Worm (Caenorhabditis elegans): ENCODE measurements around the gene F23A7.8.

The F23A7.8 gene

DNA sequence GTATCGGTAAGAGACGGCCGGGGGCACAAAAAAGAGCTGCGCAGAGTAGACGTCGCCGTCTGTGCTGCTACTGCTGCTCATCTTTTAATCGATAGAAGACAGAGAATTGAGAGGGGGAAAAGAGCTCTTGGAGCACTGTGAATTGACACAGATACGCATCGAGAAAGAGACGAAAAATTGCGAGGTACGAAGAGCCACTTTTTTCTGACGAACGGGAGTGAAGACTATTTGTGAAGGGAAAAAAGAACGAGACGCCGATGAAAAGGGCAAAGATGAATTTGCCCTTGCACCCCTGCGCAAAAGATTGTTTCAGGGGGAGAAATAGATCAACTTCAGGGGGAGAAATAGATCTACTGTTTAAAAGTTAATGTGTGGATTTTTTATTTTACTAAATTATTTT, 10.9 kb upstream of the F23A7.8 start (continued):
- TF ChIP-seq rbr-2 (tag; optimal IDR thresholded peaks at IDR 0.05), result peak; percentile 78
- no peak for TF ChIP-seq madf-9 (GFP tag; conservative IDR thresholded peaks at IDR 0.05)
- no peak for TF ChIP-seq saeg-2 (GFP tag; IDR thresholded peaks at IDR 0.05)
- peak; percentile 37 for TF ChIP-seq nhr-77 (tag; optimal IDR thresholded peaks at IDR 0.05)
- TF ChIP-seq zfp-2 (tag; optimal IDR thresholded peaks at IDR 0.05), result peak; percentile 0
- no peak for TF ChIP-seq Y105C5A.15 (GFP tag; IDR thresholded peaks at IDR 0.05)
- no peak for TF ChIP-seq zag-1 (tag; optimal IDR thresholded peaks at IDR 0.05)
- TF ChIP-seq ceh-82 (tag; optimal IDR thresholded peaks at IDR 0.05), result no peak
- peak; percentile 43 for TF ChIP-seq duxl-1 (tag; optimal IDR thresholded peaks at IDR 0.05; ENCODE audit: poor library complexity)
- TF ChIP-seq lin-1 (GFP tag; IDR thresholded peaks at IDR 0.05), result no peak
- no peak for TF ChIP-seq nhr-42 (GFP tag; IDR thresholded peaks at IDR 0.05)

DNA sequence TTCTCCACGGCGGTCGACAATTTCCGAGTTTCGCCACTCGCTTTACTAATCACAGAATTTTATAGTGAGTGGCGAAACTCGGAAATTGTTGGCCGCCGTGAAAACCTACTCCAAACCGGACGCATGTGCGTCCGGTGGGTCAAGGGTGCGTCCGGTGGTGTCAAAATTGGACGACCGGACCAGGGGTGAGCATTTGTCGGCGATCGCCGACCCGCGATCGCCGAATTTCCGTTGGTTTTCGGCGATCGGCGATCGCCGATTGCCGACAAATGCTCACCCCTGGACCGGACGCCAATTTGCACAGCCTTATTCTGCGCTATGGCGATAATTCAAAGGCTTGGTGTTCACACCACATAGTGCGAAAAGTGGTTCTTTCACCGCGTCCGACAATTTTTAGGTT, 8.9 kb upstream of the F23A7.8 start:
- peak; percentile 86 for TF ChIP-seq set-16 (GFP tag; IDR thresholded peaks at IDR 0.05)
- TF ChIP-seq snpc-1.2 (GFP tag; IDR thresholded peaks at IDR 0.05), result 0 out of 2 replicates have a peak, but pooled peaks have one; percentile 10
- TF ChIP-seq ceh-28 (tag; optimal IDR thresholded peaks at IDR 0.05), result no peak

DNA sequence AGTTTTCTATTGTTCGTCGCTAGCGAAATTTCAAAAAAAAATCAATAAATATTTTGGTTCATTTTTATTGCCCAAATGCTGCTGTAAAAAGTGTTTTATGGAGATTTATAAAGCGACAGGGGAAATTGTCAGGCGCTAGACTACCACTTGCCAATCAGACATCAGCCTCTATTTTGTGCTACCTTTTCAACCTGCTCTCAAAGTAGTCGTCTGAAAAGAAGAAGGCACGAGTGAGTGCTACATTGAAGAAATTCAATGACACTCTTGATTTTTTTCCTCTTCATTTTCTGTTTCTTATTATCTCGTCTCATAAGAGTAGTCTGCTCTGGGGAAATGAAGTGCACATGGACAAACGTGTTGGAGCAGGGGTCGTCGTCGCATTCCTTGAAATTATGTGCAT, 7.3 kb upstream of the F23A7.8 start:
- TF ChIP-seq ZK546.5 (tag; optimal IDR thresholded peaks at IDR 0.05) (no peak), tag-97 (GFP tag; IDR thresholded peaks at IDR 0.05) (no peak), lin-1 (GFP tag; IDR thresholded peaks at IDR 0.05) (0 out of 2 replicates have a peak, but pooled peaks have one; percentile 33), F10B5.3 (tag; optimal IDR thresholded peaks at IDR 0.05) (peak; percentile 90), R02D3.7 (tag; optimal IDR thresholded peaks at IDR 0.05) (no peak), nhr-41 (GFP tag; IDR thresholded peaks at IDR 0.05) (no peak), lin-13 (GFP tag; optimal IDR thresholded peaks at IDR 0.05) (peak; percentile 9), Y5F2A.4 (GFP tag; optimal IDR thresholded peaks at IDR 0.05) (no peak), nhr-25 (tag; optimal IDR thresholded peaks at IDR 0.05; ENCODE audit: borderline replicate concordance, insufficient read depth) (no peak), fos-1 (tag; optimal IDR thresholded peaks at IDR 0.05) (no peak), fkh-10 (GFP tag; optimal IDR thresholded peaks at IDR 0.05) (peak; percentile 21), ceh-28 (tag; optimal IDR thresholded peaks at IDR 0.05) (peak; percentile 68), pha-4 (GFP tag; IDR thresholded peaks at IDR 0.05) (peak; percentile 41; the same call in 1 of the 2 replicates), pha-4 (tag; optimal IDR thresholded peaks at IDR 0.05) (no peak), F26F4.8 (GFP tag; conservative IDR thresholded peaks at IDR 0.05) (no peak), dmd-8 (GFP tag; IDR thresholded peaks at IDR 0.05) (no peak), vab-7 (GFP tag; IDR thresholded peaks at IDR 0.05) (peak; percentile 31; the same call in 1 of the 2 replicates), egl-43 (GFP tag; IDR thresholded peaks at IDR 0.05) (no peak), zag-1 (tag; optimal IDR thresholded peaks at IDR 0.05) (no peak), nhr-111 (GFP tag; optimal IDR thresholded peaks at IDR 0.05) (no peak), gei-8 (GFP tag; optimal IDR thresholded peaks at IDR 0.05) (no peak), mdt-29 (GFP tag; IDR thresholded peaks at IDR 0.05) (no peak), snpc-1.2 (GFP tag; IDR thresholded peaks at IDR 0.05) (no peak), T20F7.1 (GFP tag; optimal IDR thresholded peaks at IDR 0.05) (peak; percentile 81), ctbp-1 (GFP tag; IDR thresholded peaks at IDR 0.05) (0 out of 2 replicates have a peak, but pooled peaks have one; percentile 22), nhr-102 (tag; optimal IDR thresholded peaks at IDR 0.05) (peak; percentile 90), aha-1 (tag) (peak; percentile 62), nhr-11 (tag; optimal IDR thresholded peaks at IDR 0.05) (peak; percentile 51), madf-9 (GFP tag; conservative IDR thresholded peaks at IDR 0.05) (no peak), nhr-76 (tag; optimal IDR thresholded peaks at IDR 0.05) (no peak), mxl-3 (GFP tag; optimal IDR thresholded peaks at IDR 0.05) (peak; percentile 23), dpl-1 (GFP tag; optimal IDR thresholded peaks at IDR 0.05) (peak; percentile 32), mxl-2 (GFP tag; conservative IDR thresholded peaks at IDR 0.05) (no peak), zfp-3 (GFP tag; conservative IDR thresholded peaks at IDR 0.05) (no peak), dmd-6 (GFP tag; IDR thresholded peaks at IDR 0.05) (peak; percentile 59), zip-11 (GFP tag; IDR thresholded peaks at IDR 0.05) (no peak), rbr-2 (tag; optimal IDR thresholded peaks at IDR 0.05) (peak; percentile 91), nhr-48 (tag; optimal IDR thresholded peaks at IDR 0.05) (peak; percentile 36), lin-15B (tag; optimal IDR thresholded peaks at IDR 0.05) (no peak), T26A8.4 (GFP tag; IDR thresholded peaks at IDR 0.05) (peak; percentile 73)
